Worm (Caenorhabditis elegans): ENCODE measurements around the gene str-151.

str-151 gene

ce11 chrV:16598437-16598836 is 22.4 kb downstream of the str-151 start (continued):
- no peak for TF ChIP-seq ceh-28 (tag; optimal IDR thresholded peaks at IDR 0.05)
- no peak for TF ChIP-seq lin-1 (GFP tag; IDR thresholded peaks at IDR 0.05)
- TF ChIP-seq spr-3 (GFP tag; optimal IDR thresholded peaks at IDR 0.05), result no peak
- TF ChIP-seq saeg-2 (GFP tag; IDR thresholded peaks at IDR 0.05), result no peak
- no peak for TF ChIP-seq nhr-6 (tag; optimal IDR thresholded peaks at IDR 0.05)
- no peak for TF ChIP-seq sdz-12 (GFP tag; optimal IDR thresholded peaks at IDR 0.05)
- no peak for TF ChIP-seq unc-62 (GFP tag; optimal IDR thresholded peaks at IDR 0.05 in 1 of 2)
- TF ChIP-seq unc-62 (tag; optimal IDR thresholded peaks at IDR 0.05), result no peak
- no peak for TF ChIP-seq ztf-11 (tag; optimal IDR thresholded peaks at IDR 0.05)
- no peak for TF ChIP-seq vab-7 (GFP tag; IDR thresholded peaks at IDR 0.05)
- no peak for TF ChIP-seq nhr-111 (GFP tag; optimal IDR thresholded peaks at IDR 0.05)
- TF ChIP-seq snpc-1.2 (GFP tag; IDR thresholded peaks at IDR 0.05), result no peak
- no peak for TF ChIP-seq duxl-1 (tag; optimal IDR thresholded peaks at IDR 0.05; ENCODE audit: poor library complexity)
- 0 out of 2 replicates have a peak, but pooled peaks have one; percentile 35 for TF ChIP-seq tra-1 (GFP tag; IDR thresholded peaks at IDR 0.05)
- TF ChIP-seq aly-2 (tag; optimal IDR thresholded peaks at IDR 0.05), result no peak
- TF ChIP-seq Y75B8A.6 (GFP tag; IDR thresholded peaks at IDR 0.05), result no peak
- TF ChIP-seq tag-97 (GFP tag; IDR thresholded peaks at IDR 0.05), result no peak
- no peak for TF ChIP-seq php-3 (GFP tag; IDR thresholded peaks at IDR 0.05)
- TF ChIP-seq fkh-10 (GFP tag; optimal IDR thresholded peaks at IDR 0.05), result no peak
- no peak for TF ChIP-seq Y105C5A.15 (GFP tag; IDR thresholded peaks at IDR 0.05)
- no peak for TF ChIP-seq dmd-8 (GFP tag; IDR thresholded peaks at IDR 0.05)
- no peak for TF ChIP-seq F26F4.8 (GFP tag; conservative IDR thresholded peaks at IDR 0.05)

- no peak for TF ChIP-seq set-16 (GFP tag; IDR thresholded peaks at IDR 0.05)
These were observed 23.8 kb downstream of the str-151 start for ce11 chrV:16599835-16600234.

ce11 chrV:16600623-16601022 is 24.6 kb downstream of the str-151 start, which contains the start of gene T03E6.9:
Gene T03E6.9, minus strand, starts transcription at chrV:16600723.
- peak in 1 of 2 experiments; percentile 6 for TF ChIP-seq unc-62 (GFP tag; optimal IDR thresholded peaks at IDR 0.05 in 1 of 2)
- no peak for TF ChIP-seq unc-62 (tag; optimal IDR thresholded peaks at IDR 0.05)
- TF ChIP-seq attf-4 (tag; optimal IDR thresholded peaks at IDR 0.05), result no peak

ce11 chrV:16603102-16603501 is 27.1 kb downstream of the str-151 start, which contains the start of gene T03E6.8:
Gene T03E6.8, minus strand, starts transcription at chrV:16603202.
- TF ChIP-seq ama-1 (optimal IDR thresholded peaks at IDR 0.05) (no peak), spr-3 (GFP tag; optimal IDR thresholded peaks at IDR 0.05) (no peak), unc-39 (tag; optimal IDR thresholded peaks at IDR 0.05) (no peak), skn-1 (tag; optimal IDR thresholded peaks at IDR 0.05) (no peak), arid-1 (GFP tag; conservative IDR thresholded peaks at IDR 0.05) (no peak), spr-1 (tag; optimal IDR thresholded peaks at IDR 0.05) (no peak), F44E2.7 (GFP tag; IDR thresholded peaks at IDR 0.05) (no peak), mxl-3 (GFP tag; optimal IDR thresholded peaks at IDR 0.05) (no peak)

- peak; percentile 44 for TF ChIP-seq dve-1 (tag; optimal IDR thresholded peaks at IDR 0.05; ENCODE audit: insufficient read depth)
- TF ChIP-seq nhr-10 (tag; optimal IDR thresholded peaks at IDR 0.05), result no peak
- no peak for TF ChIP-seq mxl-2 (GFP tag; conservative IDR thresholded peaks at IDR 0.05)
- no peak for TF ChIP-seq hlh-30 (tag; optimal IDR thresholded peaks at IDR 0.05; ENCODE audit: insufficient read depth)
- TF ChIP-seq ceh-20 (GFP tag; IDR thresholded peaks at IDR 0.05), result no peak
- TF ChIP-seq daf-16 (GFP tag; optimal IDR thresholded peaks at IDR 0.05), result no peak
- TF ChIP-seq daf-16 (tag; optimal IDR thresholded peaks at IDR 0.05), result peak; percentile 50
- no peak for TF ChIP-seq unc-62 (GFP tag; optimal IDR thresholded peaks at IDR 0.05 in 1 of 2)
- TF ChIP-seq unc-62 (tag; optimal IDR thresholded peaks at IDR 0.05), result no peak
- no peak for TF ChIP-seq lin-29 (GFP tag; IDR thresholded peaks at IDR 0.05)
- TF ChIP-seq nhr-28 (tag; optimal IDR thresholded peaks at IDR 0.05), result peak; percentile 46
- no peak for TF ChIP-seq tra-1 (GFP tag; IDR thresholded peaks at IDR 0.05)
- no peak for TF ChIP-seq dmd-8 (GFP tag; IDR thresholded peaks at IDR 0.05)
- TF ChIP-seq hmg-1.1 (GFP tag; IDR thresholded peaks at IDR 0.05), result no peak
- no peak for TF ChIP-seq spr-1 (tag; optimal IDR thresholded peaks at IDR 0.05)
- peak; percentile 11 for TF ChIP-seq pqm-1 (tag; optimal IDR thresholded peaks at IDR 0.05)
- TF ChIP-seq nhr-77 (tag; optimal IDR thresholded peaks at IDR 0.05), result peak; percentile 22
- TF ChIP-seq dmd-6 (GFP tag; IDR thresholded peaks at IDR 0.05), result 0 out of 2 replicates have a peak, but pooled peaks have one; percentile 12
- TF ChIP-seq pha-4 (GFP tag; IDR thresholded peaks at IDR 0.05), result no peak
- no peak for TF ChIP-seq pha-4 (tag; optimal IDR thresholded peaks at IDR 0.05)
These were observed 28.3 kb downstream of the str-151 start for ce11 chrV:16604301-16604700.

Data from whole organism, L4 larva.